Fruit fly (Drosophila melanogaster): ENCODE results near the gene Tim17a1.

DNA sequence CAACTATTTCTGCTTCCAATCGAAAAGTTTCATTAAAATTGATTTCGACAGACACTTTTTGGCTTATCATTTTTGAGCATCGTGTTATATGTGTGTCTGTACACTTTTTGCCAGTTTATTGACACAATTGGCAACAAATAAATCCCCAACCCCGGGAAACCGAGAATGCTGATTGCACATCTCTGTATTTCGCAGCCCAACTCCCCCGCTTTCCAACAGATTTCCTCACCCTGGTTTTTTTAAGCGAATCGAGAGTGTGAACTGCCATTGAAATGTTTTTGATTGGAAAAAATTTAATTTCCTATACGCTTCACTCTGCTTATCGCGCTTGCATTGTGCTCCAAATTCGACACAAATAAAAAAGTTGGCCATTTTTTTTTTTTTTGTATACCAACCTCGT is 37.6 kb downstream of the Tim17a1 start:
- TF ChIP-seq CG3032 (tag; optimal IDR thresholded peaks at IDR 0.05): no peak
- TF ChIP-seq Eip93F (GFP tag; optimal IDR thresholded peaks at IDR 0.05): no peak
- TF ChIP-seq esn (GFP tag; optimal IDR thresholded peaks at IDR 0.05): no peak
- no peak for TF ChIP-seq CG9139 (GFP tag; optimal IDR thresholded peaks at IDR 0.05)
- no peak for TF ChIP-seq CG10669 (GFP tag; optimal IDR thresholded peaks at IDR 0.05)
- no peak for TF ChIP-seq Eip78C (GFP tag)
- TF ChIP-seq Sox102F (GFP tag; optimal IDR thresholded peaks at IDR 0.05): no peak
- peak; percentile 82 for TF ChIP-seq svp (GFP tag)
- TF ChIP-seq CG6854 (GFP tag; optimal IDR thresholded peaks at IDR 0.05): no peak
- no peak for TF ChIP-seq CG8319 (GFP tag; optimal IDR thresholded peaks at IDR 0.05)
- no peak for TF ChIP-seq CG34406 (GFP tag; optimal IDR thresholded peaks at IDR 0.05)
- no peak for TF ChIP-seq vri (GFP tag; optimal IDR thresholded peaks at IDR 0.05)
- TF ChIP-seq CG11902 (GFP tag; optimal IDR thresholded peaks at IDR 0.05): no peak

Data from whole organism, prepupa.